Fruit fly (Drosophila melanogaster) whole organism, wandering third instar larva: ENCODE measurements around the gene CG4914.

Source experiments
- Abd-B ChIP-seq: fragments of >200 bp; optimal IDR thresholded peaks from 2 replicates; lab custom pipeline; 2017; ENCODE audit warnings: missing biosample characterization, missing genetic modification characterization
- CG32264 ChIP-seq: fragments of 200-800 bp; sonication (Bioruptor generic); optimal IDR thresholded peaks from 2 replicates; lab custom pipeline; 2016; ENCODE audit warnings: missing biosample characterization, missing genetic modification characterization
- CG9705 ChIP-seq: fragments of 200-800 bp; sonication (Bioruptor generic); optimal IDR thresholded peaks from 2 replicates; lab custom pipeline; 2018; ENCODE audit warnings: missing biosample characterization, mild to moderate bottlenecking, missing genetic modification characterization
- CrebA ChIP-seq: fragments of 200-800 bp; sonication (Bioruptor generic); optimal IDR thresholded peaks from 2 replicates; lab custom pipeline; 2016; ENCODE audit warnings: missing biosample characterization, mild to moderate bottlenecking, missing genetic modification characterization, borderline replicate concordance
- Dfd ChIP-seq: fragments of >200 bp; optimal IDR thresholded peaks from 2 replicates; lab custom pipeline; 2017; ENCODE audit warnings: missing biosample characterization, missing genetic modification characterization
- Dif ChIP-seq: fragments of 200-275, 200-300 bp; sonication (Bioruptor generic); optimal IDR thresholded peaks from 2 replicates; lab custom pipeline; 2018; ENCODE audit warnings: missing biosample characterization, missing genetic modification characterization; ENCODE audit not compliant: partially characterized antibody
- GATAd ChIP-seq: sonication (Bioruptor generic); optimal IDR thresholded peaks from 2 replicates; lab custom pipeline; 2016; ENCODE audit warnings: missing biosample characterization, missing genetic modification characterization
- HLH106 ChIP-seq: fragments of 200-800 bp; optimal IDR thresholded peaks from 3 replicates; lab custom pipeline; 2019; ENCODE audit warnings: missing biosample characterization, mild to moderate bottlenecking, missing genetic modification characterization, moderate library complexity
- Hnf4 ChIP-seq: fragments of 200-800 bp; sonication (Bioruptor generic); optimal IDR thresholded peaks from 2 replicates; lab custom pipeline; 2016; ENCODE audit warnings: missing biosample characterization, mild to moderate bottlenecking, missing genetic modification characterization
- Hr78 ChIP-seq: fragments of >200 bp; optimal IDR thresholded peaks from 2 replicates; lab custom pipeline; 2017; ENCODE audit warnings: missing biosample characterization, missing genetic modification characterization
- Hr83 ChIP-seq: fragments of 200-300 bp; sonication (Bioruptor generic); optimal IDR thresholded peaks from 2 replicates; lab custom pipeline; 2016; ENCODE audit warnings: missing biosample characterization, mild to moderate bottlenecking, missing genetic modification characterization, moderate library complexity; ENCODE audit not compliant: poor library complexity, severe bottlenecking
- Jra ChIP-seq: sonication (Bioruptor generic); optimal IDR thresholded peaks from 2 replicates; lab custom pipeline; 2016; ENCODE audit warnings: missing biosample characterization, missing genetic modification characterization
- Mio ChIP-seq: sonication (Bioruptor generic); optimal IDR thresholded peaks from 2 replicates; lab custom pipeline; 2016; ENCODE audit warnings: missing biosample characterization, missing genetic modification characterization
- Myc ChIP-seq: fragments of >200 bp; optimal IDR thresholded peaks from 2 replicates; lab custom pipeline; 2017
- N ChIP-seq: fragments of >200 bp; optimal IDR thresholded peaks from 2 replicates; lab custom pipeline; 2018; ENCODE audit warnings: missing biosample characterization, missing external identifiers, missing genetic modification characterization
- Rel ChIP-seq, 2 experiments: fragments of 200-800 bp; sonication (Bioruptor generic) in 1 of 2; optimal IDR thresholded peaks; 2 replicates in 1 of 2; 3 replicates in 1 of 2; lab custom pipeline; 2016 to 2019; ENCODE audit warnings: mild to moderate bottlenecking in 2 of 2, missing biosample characterization in 2 of 2, missing genetic modification characterization in 2 of 2, moderate library complexity in 1 of 2
- Sp1 ChIP-seq: fragments of 200-800 bp; sonication (Bioruptor generic); optimal IDR thresholded peaks from 3 replicates; lab custom pipeline; 2019; ENCODE audit warnings: missing biosample characterization, mild to moderate bottlenecking, missing genetic modification characterization, moderate library complexity
- Vsx2 ChIP-seq: fragments of 200-300, 225-300 bp; sonication (Bioruptor generic); optimal IDR thresholded peaks from 2 replicates; lab custom pipeline; 2018; ENCODE audit warnings: missing biosample characterization, missing genetic modification characterization; ENCODE audit not compliant: partially characterized antibody
- dl ChIP-seq, 2 experiments: fragments of 175-275, 200-275 bp in 1 of 2; fragments of 200-275 bp in 1 of 2; sonication (Bioruptor generic); optimal IDR thresholded peaks; lab custom pipeline; 2018; ENCODE audit warnings: mild to moderate bottlenecking in 2 of 2, missing biosample characterization in 2 of 2, missing genetic modification characterization in 2 of 2, moderate library complexity in 2 of 2; ENCODE audit not compliant: partially characterized antibody in 2 of 2, insufficient read depth in 1 of 2
- dmrt93B ChIP-seq: fragments of 200-800 bp; sonication (Bioruptor generic); optimal IDR thresholded peaks from 2 replicates; lab custom pipeline; 2018; ENCODE audit warnings: missing biosample characterization, mild to moderate bottlenecking, missing genetic modification characterization
- dsf ChIP-seq: sonication (Bioruptor generic); optimal IDR thresholded peaks from 2 replicates; lab custom pipeline; 2016; ENCODE audit warnings: missing biosample characterization, missing genetic modification characterization, borderline replicate concordance
- foxo ChIP-seq, 2 experiments: fragments of 200-800 bp; sonication (Bioruptor generic); optimal IDR thresholded peaks; 2 replicates in 1 of 2; 3 replicates in 1 of 2; lab custom pipeline; 2016 to 2017; ENCODE audit warnings: missing biosample characterization in 2 of 2, missing genetic modification characterization in 2 of 2
- fru ChIP-seq: fragments of 200-800 bp; sonication (Bioruptor generic); optimal IDR thresholded peaks from 3 replicates; lab custom pipeline; 2016; ENCODE audit warnings: missing biosample characterization, mild to moderate bottlenecking, missing genetic modification characterization
- h ChIP-seq: fragments of 200-800 bp; sonication (Bioruptor generic); optimal IDR thresholded peaks from 3 replicates; lab custom pipeline; 2016; ENCODE audit warnings: missing biosample characterization, mild to moderate bottlenecking, missing genetic modification characterization
- jim ChIP-seq: fragments of 175-275, 200-325 bp; sonication (Bioruptor generic); optimal IDR thresholded peaks from 2 replicates; lab custom pipeline; 2016; ENCODE audit warnings: missing biosample characterization, mild to moderate bottlenecking, missing genetic modification characterization
- lola ChIP-seq: fragments of >200 bp; optimal IDR thresholded peaks from 2 replicates; lab custom pipeline; 2017; ENCODE audit warnings: missing biosample characterization, missing genetic modification characterization
- pan ChIP-seq: fragments of >200 bp; optimal IDR thresholded peaks from 2 replicates; lab custom pipeline; 2017
- psq ChIP-seq: fragments of 200-800 bp; sonication (Bioruptor generic); optimal IDR thresholded peaks from 3 replicates; lab custom pipeline; 2017; ENCODE audit warnings: missing biosample characterization, mild to moderate bottlenecking, missing genetic modification characterization, moderate library complexity
- rgr ChIP-seq: fragments of 200-800 bp; sonication (Bioruptor generic); optimal IDR thresholded peaks from 3 replicates; lab custom pipeline; 2016; ENCODE audit warnings: missing biosample characterization, mild to moderate bottlenecking, missing genetic modification characterization
- tai ChIP-seq: sonication (Bioruptor generic); optimal IDR thresholded peaks from 2 replicates; lab custom pipeline; 2016; ENCODE audit warnings: missing biosample characterization, missing genetic modification characterization
- usp ChIP-seq: fragments of >200 bp; optimal IDR thresholded peaks from 2 replicates; lab custom pipeline; 2017; ENCODE audit warnings: missing biosample characterization, missing genetic modification characterization
- woc ChIP-seq: sonication (Bioruptor generic); optimal IDR thresholded peaks from 2 replicates; lab custom pipeline; 2016; ENCODE audit warnings: missing biosample characterization, mild to moderate bottlenecking, missing genetic modification characterization

Gene CG4914

DNA sequence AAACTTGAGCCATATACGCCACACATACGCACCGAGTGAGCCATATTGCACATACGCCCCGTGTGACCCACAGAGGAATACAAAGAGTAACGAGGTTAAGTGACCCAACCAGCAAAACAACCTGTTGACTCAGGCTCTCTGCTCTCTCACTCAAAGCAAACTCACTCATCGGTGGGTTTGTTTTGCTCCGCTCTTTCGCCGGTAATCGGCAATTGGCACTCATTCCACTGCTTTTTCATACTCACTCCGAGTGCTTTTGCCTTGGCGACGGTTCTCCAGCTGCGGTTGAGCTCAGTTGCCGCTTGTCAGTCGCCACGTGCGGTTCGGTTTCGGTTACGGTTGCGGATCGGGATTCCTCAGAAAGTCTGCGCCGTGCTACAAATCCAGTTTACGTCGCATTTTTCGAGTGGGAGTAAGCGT lies 28.5 kb upstream of the CG4914 start:
- TF ChIP-seq psq (GFP tag; lab: Kevin White, UChicago) (peak; percentile 92), Hr83 (peak; percentile 17), Hnf4 (peak; percentile 41), Dif (peak; percentile 56), Sp1 (no peak), dsf (no peak), dl (GFP tag; optimal IDR thresholded peaks at IDR 0.05; lab: Kevin White, UChicago; ENCODE audit: insufficient read depth in 1 of 2, partially characterized antibody in 2 of 2) (peak; percentile 3 to 34), Vsx2 (peak; percentile 84), Dfd (GFP tag; lab: Kevin White, UChicago) (no peak), h (peak; percentile 78), jim (peak; percentile 9), Jra (GFP tag; lab: Kevin White, UChicago) (peak; percentile 15)
- TF ChIP-seq, all 38 proteins: peak for 9

DNA sequence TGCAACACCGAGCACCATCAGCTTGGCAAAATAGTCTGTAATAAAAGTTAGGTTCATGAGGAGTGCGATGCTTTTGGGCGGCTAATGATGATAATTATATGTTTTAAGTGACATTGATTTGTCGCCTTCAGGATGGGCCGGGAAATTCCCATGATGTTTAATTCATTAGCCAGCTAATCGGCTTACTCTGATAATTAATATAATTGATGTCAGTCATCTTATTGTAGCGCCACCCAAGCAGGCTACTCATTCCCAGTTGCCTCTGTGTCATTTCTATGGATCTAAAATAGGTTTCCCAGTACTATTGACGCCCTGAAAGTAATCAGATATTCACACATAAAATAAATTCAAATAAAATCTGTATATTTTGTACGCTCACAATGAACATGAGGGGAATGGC lies 27.2 kb upstream of the CG4914 start, which contains the start of gene CG13476:
Gene CG13476 (plus strand): TSS at position 301 of the 400 bp plus-strand sequence.
- no peak for TF ChIP-seq rgr (GFP tag; lab: Kevin White, UChicago)
- TF ChIP-seq jim = no peak
- no peak for TF ChIP-seq Hnf4
- no peak for TF ChIP-seq CrebA (GFP tag; lab: Kevin White, UChicago)
- TF ChIP-seq lola (GFP tag; lab: Kevin White, UChicago) = no peak

DNA sequence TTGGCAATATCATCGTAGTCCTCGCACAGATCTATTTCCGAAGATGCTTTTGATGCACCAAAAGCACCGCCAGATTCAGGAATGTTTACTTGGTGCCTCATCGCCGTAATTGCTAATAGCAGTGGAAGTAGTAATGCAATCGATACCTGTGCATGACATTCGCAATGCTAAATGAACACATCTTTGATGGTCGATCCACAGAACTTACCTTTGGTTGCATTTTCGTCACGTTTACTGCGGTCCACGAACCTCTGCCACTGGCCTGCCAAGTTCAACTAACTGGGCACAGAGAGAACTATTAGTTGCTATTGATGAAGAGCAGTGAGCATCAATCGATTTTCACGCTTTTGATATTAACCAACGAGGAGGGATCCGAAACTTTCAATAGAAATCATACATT lies 23.6 kb upstream of the CG4914 start, which contains the start of gene CG17177:
Gene CG17177 (minus strand): TSS at position 101 of the 400 bp plus-strand sequence.
- TF ChIP-seq Hr78 (GFP tag; lab: Kevin White, UChicago) = no peak
- no peak for TF ChIP-seq Dif
- TF ChIP-seq jim = no peak
- TF ChIP-seq tai = no peak
- TF ChIP-seq Myc (lab: Kevin White, UChicago) = no peak
- no peak for TF ChIP-seq dsf
- TF ChIP-seq Mio (GFP tag; lab: Kevin White, UChicago) = no peak
- TF ChIP-seq h = no peak
- no peak for TF ChIP-seq Dfd (GFP tag; lab: Kevin White, UChicago)
- TF ChIP-seq pan (lab: Kevin White, UChicago) = no peak
- no peak for TF ChIP-seq foxo (GFP tag; optimal IDR thresholded peaks at IDR 0.05; lab: Kevin White, UChicago)
- no peak for TF ChIP-seq N
- no peak for TF ChIP-seq psq (GFP tag; lab: Kevin White, UChicago)
- no peak for TF ChIP-seq Vsx2

DNA sequence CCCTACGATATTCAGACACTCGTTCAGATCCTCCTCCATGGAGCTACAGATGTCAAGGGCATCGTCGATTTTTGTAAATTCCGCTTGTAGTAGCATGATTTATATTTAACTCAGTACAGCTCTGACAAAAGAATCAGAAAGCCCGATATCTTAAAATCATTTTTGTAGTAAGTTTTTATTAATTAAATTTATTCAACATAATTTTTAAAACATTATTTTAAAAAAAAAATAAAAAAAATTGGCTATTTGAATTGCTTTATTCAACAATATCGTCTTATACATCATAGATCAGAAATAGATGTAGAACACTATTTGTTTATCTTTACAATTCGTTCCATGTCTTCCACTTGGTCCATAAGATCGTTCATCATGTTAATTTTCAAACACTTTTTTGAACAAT lies 19.1 kb upstream of the CG4914 start, which contains the start of gene CG13474:
Gene CG13474 (minus strand): TSS at position 101 of the 400 bp plus-strand sequence.
- TF ChIP-seq tai = no peak
- TF ChIP-seq dmrt93B (GFP tag; lab: Kevin White, UChicago) = no peak
- no peak for TF ChIP-seq Abd-B (GFP tag; lab: Kevin White, UChicago)
- TF ChIP-seq GATAd (GFP tag; lab: Kevin White, UChicago) = no peak
- TF ChIP-seq dl (GFP tag; optimal IDR thresholded peaks at IDR 0.05; lab: Kevin White, UChicago; ENCODE audit: insufficient read depth in 1 of 2, partially characterized antibody in 2 of 2) = no peak

DNA sequence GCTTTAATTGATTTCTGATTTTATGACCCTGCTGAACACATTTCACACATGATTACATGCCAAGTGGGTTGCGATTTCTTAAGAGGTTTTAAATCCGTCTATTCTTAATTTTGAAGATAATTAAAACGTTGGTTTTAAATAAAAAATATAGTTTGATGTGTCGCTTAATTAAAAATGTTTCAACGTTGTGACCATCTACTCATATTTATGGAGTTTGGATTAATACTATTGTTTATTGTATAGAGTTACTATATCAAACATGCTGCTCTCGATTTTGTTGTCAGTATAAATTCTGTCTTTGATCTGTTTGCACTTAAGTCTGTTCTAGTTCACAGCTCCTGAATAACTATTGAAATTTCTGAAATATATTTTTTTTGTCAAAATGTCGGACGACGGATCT lies 13.1 kb upstream of the CG4914 start, which contains the start of gene gdrd:
Gene gdrd (plus strand): TSS at position 301 of the 400 bp plus-strand sequence.
- TF ChIP-seq Hr78 (GFP tag; lab: Kevin White, UChicago) (no peak), jim (no peak), HLH106 (tag; lab: Kevin White, UChicago) (no peak), Myc (lab: Kevin White, UChicago) (no peak)

DNA sequence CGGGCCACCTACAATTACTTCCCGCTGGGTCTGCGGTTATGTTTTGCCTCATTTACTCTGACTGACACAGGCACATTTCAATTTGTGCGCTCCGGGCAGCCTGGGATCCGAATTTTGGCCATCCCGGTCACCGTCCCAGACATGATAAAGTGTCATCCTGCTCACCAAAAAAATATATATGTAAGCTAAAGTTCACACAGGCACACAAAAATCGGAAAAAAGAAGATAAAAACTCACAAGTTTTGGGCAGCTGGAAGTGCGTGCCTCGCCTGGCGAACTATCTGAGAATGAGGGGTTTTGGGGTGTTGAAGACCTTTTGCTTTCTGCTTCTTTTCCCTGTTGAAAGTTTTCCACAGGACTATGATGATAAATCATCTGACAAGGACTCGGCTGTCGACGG lies 8.3 kb upstream of the CG4914 start:
- no peak for TF ChIP-seq Myc (lab: Kevin White, UChicago)
- no peak for TF ChIP-seq h
- TF ChIP-seq Jra (GFP tag; lab: Kevin White, UChicago) = no peak
- no peak for TF ChIP-seq Hr78 (GFP tag; lab: Kevin White, UChicago)
- TF ChIP-seq CG9705 (GFP tag; lab: Kevin White, UChicago) = no peak
- TF ChIP-seq Mio (GFP tag; lab: Kevin White, UChicago) = no peak
- TF ChIP-seq pan (lab: Kevin White, UChicago) = no peak
- no peak for TF ChIP-seq psq (GFP tag; lab: Kevin White, UChicago)
- no peak for TF ChIP-seq usp (GFP tag; lab: Kevin White, UChicago)
- no peak for TF ChIP-seq CrebA (GFP tag; lab: Kevin White, UChicago)
- TF ChIP-seq Rel (GFP tag; optimal IDR thresholded peaks at IDR 0.05; lab: Kevin White, UChicago) = no peak
- TF ChIP-seq Rel (tag; optimal IDR thresholded peaks at IDR 0.05; lab: Kevin White, UChicago) = no peak
- TF ChIP-seq CG32264 = no peak
- TF ChIP-seq Dif = no peak
- no peak for TF ChIP-seq fru
- TF ChIP-seq woc (GFP tag; lab: Kevin White, UChicago) = no peak
- no peak for TF ChIP-seq lola (GFP tag; lab: Kevin White, UChicago)
- TF ChIP-seq Abd-B (GFP tag; lab: Kevin White, UChicago) = no peak
